Fruit fly (Drosophila melanogaster): ENCODE data around the gene TwdlL.

TwdlL gene

DNA sequence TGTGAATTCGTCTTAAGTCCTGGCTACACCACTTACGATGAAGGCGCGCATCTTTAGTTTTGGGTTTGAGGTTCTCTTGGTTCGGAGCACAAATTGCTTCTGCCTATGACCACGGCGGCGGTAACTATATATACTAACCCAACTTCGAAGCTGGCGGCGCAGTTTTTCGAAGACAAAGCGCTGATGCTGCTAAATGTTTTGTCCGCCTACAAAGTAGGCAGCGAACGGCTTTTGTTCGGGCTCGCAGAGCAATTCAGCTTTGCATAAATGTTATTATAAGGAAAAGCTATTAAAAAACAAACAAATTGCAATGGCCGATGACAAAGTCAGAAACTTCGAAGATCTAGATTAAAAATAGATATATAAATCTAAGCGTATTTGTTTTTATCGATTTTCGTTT, at the start of gene TwdlL:
Gene TwdlL, minus strand, starts transcription at position 101 of the 400 bp plus-strand sequence.
- no peak for TF ChIP-seq noc (tag; optimal IDR thresholded peaks at IDR 0.05)

DNA sequence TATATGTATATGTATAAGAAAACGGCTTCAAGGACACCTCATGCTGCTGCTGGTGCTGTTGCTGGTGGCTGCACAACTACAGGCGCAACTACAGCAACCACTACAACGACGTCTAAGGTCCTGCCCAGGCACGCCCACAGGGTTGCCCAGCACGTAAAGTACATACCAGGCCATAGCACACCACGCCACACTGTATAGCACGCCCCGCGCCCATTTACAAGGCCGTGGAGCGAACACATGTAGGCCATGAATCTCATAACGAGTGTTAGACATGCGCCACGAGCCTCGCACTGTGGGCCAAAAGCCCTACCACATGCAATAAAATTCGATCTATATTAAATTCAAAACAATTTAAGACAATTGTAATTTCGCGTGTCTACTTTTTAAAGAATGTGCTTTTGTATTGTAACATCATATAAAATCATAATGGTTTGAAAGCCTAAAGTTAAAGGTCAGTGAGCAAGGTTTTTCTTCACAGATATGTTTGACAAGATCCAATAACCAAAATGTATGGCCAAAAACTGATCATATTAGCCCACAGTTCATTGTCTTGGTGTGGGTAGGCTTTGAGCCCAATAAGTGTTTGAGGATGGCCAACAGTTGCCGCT, 46.2 kb upstream of the TwdlL start:
- no peak for TF ChIP-seq noc (tag; optimal IDR thresholded peaks at IDR 0.05)

DNA sequence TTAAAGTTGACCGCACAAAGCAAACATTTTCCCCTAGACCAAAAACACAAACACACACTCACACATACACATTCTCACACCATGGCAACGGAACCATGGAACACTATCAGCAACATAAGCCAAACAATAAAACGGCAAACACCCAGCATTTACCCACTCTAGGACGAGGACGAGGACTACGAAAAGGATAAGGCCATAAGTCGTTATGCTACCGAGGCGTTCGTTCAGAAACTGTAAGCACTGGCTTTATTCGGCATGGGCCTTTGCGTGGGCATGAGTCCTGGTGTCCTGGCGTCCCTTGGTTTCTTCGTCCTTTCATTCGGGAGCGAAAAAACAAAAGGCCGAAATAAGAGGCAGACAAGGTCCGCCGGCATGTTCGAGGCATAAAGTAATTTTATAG, 44.8 kb upstream of the TwdlL start:
- no peak for TF ChIP-seq noc (tag; optimal IDR thresholded peaks at IDR 0.05)

DNA sequence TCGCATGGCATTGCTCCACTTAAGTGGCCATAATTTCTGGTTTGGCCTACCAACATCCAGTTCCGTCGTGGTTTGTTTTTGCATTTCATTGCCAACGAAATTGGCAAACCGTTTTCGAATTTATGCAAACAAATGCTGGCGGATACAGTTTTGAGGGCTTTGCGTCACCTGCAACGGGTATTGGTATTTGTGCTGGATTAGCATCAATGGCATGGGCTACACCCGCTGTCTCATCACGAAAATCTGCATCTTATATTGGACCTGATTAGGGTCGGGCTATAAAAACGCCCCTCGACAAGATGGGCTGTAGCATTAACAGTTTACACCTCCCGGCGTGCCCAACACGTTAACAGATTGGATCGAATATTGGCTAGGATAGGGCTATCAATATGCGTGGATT, 30.7 kb upstream of the TwdlL start, which contains the start of gene Tb:
Gene Tb, plus strand, starts transcription at position 301 of the 400 bp plus-strand sequence.
- no peak for TF ChIP-seq noc (tag; optimal IDR thresholded peaks at IDR 0.05)

DNA sequence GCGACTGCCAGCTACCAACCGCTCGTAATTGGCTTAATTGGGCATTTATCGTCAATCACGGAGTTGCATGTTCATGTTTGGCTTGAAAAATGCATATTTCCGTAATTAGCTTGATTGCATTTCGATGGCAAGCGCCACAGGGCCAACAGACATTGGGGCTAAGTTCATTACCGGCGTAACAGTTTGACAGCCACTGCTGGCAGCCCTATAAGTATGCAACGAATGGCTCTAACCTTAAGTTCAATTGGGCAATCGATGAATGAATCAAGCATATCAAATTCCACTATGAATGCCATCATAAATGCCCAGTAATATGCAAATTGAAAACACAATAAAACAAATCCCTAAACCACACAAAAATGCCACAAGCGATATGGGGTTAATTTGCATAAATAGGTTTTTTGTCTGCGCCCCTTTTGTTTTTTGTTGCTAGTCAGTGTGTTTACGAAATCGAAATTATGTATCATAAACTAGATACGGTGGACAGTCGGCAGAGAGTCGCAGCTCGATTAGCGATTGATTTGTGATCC, 30.0 kb upstream of the TwdlL start:
- TF ChIP-seq noc (tag; optimal IDR thresholded peaks at IDR 0.05): no peak

DNA sequence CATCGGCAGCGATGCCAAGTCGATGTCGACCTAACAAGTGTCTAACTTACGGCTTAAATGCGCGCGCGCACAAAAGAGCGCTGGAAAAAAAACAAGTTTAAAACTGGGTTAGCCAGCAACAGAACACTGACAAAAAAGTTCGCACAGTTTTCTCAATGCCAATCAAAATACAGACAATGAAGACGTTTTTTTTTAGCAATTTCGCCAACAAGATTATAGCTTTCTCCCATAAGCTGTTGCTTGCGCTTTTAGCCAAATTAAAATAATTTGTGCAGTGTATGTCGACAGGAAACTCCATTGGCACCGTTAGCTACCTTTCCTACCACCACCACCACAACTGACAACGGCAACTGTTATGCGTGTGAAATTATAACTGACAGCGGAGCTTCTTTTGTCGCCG, 29.1 kb upstream of the TwdlL start:
- TF ChIP-seq noc (tag; optimal IDR thresholded peaks at IDR 0.05): no peak

DNA sequence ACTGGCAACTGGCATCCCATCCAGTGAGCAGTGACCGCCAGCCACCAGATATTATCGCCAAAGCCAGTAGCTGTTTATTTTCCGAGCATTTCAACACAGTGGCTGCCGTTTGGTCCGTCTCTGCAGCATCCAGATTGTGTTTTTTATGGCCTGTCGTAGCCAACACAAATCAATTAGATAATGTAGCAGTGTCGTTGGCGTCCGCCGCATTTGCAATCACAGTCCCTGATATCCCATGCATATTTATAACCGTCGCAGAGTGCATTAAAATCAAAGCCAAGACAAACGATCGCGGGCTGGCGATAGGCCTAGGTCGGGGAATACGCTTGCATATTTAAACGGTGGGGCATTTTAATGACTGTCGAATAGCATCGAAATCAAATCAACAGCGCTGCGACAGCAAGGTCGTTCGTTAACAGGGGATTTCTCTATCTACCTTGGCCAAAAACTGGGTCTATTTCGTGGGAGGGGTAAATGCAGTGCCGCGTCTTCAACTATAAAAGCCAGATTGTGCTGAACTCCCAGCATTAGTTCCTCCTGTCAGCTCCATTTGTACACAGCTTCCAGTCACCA, 14.1 kb upstream of the TwdlL start, which contains the start of gene TwdlD:
Gene TwdlD, plus strand, starts transcription at position 523 of the 573 bp plus-strand sequence.
- no peak for TF ChIP-seq noc (tag; optimal IDR thresholded peaks at IDR 0.05)

DNA sequence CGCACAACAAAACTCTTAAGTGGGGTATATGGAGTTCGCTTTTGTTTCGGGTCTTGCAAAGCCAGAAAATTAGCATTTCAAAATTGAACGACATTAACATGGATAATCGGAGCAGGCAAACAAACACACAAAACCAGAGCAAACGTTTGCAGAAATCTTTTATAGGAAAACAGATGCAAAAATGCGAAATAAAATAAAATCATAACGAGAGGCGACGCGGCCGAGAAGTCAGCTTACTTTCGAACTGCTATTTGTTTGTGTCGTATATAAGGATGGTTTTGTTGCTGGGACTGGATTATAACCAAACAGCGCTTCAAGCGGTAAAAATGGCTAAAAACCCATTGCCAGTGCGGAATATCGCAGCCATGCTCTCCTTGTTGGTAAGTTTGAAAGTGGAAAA, 10.9 kb upstream of the TwdlL start, which contains the start of gene TwdlS:
Gene TwdlS, plus strand, starts transcription at position 301 of the 400 bp plus-strand sequence.
- TF ChIP-seq noc (tag; optimal IDR thresholded peaks at IDR 0.05): no peak

DNA sequence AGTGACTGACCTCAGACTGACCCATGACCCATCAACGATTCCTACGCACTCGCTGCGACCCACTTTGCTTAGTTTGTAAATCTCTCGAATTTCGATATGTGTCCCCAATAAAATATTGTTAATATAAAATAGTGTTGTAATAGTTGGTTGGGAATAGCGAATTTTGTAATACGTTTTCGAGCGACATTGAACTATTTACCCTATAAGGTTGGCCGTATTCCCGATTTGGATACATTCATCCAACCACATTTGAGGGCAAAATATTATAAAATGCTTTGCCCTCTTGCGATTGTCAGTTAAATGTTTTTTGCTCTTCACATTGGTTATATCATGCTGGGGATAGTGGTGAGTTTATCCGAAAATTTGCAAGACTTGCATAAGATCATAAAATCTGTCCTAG, 9.1 kb upstream of the TwdlL start, which contains the start of gene TwdlR:
Gene TwdlR, plus strand, starts transcription at position 301 of the 400 bp plus-strand sequence.
- TF ChIP-seq noc (tag; optimal IDR thresholded peaks at IDR 0.05): no peak

DNA sequence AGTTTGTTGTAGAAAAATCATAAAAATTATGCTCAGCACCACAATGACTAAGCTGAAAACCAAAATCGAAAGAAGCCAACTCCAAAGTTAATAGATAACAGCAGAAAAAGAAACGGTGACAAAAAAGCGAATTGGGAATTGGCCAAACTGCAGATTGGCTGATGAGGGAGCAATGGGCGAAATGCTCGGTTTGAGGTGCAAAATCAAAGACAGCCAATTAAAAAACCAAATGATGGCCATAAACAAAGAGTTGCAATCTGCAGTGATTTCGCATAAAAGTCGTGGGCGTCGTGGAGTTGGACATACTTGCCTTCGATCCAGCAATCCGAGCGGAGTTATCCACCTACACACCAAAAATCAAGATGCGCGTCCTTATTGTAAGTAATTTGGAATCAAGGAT, 8.0 kb upstream of the TwdlL start, which contains the start of gene TwdlH:
Gene TwdlH, plus strand, starts transcription at position 301 of the 400 bp plus-strand sequence.
- no peak for TF ChIP-seq noc (tag; optimal IDR thresholded peaks at IDR 0.05)

DNA sequence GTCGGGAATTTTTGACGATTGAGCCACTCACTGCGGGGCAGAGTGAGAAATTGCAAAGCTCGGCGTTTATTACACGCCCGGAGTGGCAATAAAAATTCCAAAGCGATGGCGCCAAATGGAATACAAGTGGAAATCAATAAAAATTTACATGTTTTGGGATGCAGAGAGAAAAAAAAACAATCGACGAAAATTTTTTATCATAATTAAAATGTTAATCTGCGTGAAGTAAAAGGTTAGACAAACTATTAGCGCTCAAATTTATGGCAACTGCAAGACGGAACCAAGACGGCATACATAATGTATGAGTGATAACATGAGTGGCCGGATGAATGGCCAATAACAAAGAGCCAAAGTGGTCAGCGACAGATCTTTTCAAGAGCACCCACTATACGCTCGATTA, 7.6 kb upstream of the TwdlL start:
- no peak for TF ChIP-seq noc (tag; optimal IDR thresholded peaks at IDR 0.05)

DNA sequence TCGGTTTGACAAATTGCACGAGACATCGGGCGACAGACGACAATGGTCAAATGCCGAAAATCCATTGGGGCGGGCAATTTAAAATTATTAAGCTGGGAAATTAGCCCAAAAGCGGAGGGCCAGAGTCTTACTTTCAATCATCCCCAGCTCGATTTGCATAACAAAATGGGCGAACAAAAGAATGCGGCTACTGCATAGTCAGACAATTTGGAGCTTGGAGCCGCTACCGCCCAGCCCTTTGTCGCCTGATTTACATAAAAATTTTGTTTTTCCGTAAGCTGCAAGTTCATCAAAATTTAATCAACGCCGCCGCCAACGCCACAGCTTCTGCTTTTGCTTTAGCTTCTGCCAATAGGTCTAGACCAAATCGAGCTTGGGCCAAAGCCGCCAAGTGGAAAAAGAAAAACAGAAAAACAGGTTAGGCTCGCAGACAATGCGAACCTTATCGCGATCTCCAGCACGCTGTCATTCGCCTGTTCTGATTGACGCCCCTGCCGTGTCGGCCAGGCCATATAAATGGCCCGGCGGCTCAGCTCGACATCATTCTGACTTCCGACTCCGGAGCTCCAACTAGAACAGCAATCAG, 6.0 kb upstream of the TwdlL start, which contains the start of gene TwdlN:
Gene TwdlN, plus strand, starts transcription at position 536 of the 586 bp plus-strand sequence.
- no peak for TF ChIP-seq noc (tag; optimal IDR thresholded peaks at IDR 0.05)

DNA sequence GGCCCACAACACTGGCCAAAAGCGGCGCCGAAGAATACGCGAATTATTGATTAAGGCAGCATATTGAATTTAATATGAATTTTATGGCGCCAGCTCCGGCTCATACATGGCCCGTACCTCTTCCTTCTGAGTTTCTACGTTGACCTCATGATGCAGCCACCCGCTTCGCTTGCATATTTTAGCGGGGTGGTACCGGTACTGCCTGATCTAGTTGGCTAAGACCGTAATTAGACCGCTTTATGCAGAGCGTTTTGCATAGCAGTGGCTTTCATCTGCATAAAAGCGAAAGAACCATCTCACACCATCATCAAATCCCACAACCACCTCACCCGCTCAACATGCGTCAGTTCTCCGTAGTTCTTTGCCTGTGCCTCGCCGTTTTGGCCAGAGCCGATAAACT, 4.2 kb upstream of the TwdlL start, which contains the start of gene TwdlJ:
Gene TwdlJ, plus strand, starts transcription at position 301 of the 400 bp plus-strand sequence.
- TF ChIP-seq noc (tag; optimal IDR thresholded peaks at IDR 0.05): no peak

DNA sequence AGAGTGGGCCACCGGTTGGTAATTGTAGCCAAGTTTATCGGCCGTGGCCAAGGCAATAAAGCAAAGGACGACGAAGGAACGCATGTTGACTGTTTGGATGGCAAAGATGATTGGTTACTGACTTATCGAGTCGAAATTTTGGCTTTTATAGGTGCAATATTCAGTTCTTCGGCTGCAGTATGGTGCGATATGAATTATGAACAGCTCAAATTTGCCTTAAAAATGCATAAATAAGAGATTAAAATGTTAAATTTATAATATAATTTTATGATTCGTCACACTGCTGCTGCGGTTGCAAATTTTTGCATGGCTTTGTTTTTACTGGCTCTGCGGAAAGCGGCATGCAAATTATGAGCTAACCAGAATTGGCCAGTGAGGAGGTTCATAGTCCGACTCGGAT, 3.2 kb upstream of the TwdlL start, which contains the start of gene TwdlK:
Gene TwdlK, minus strand, starts transcription at position 101 of the 400 bp plus-strand sequence.
- no peak for TF ChIP-seq noc (tag; optimal IDR thresholded peaks at IDR 0.05)

DNA sequence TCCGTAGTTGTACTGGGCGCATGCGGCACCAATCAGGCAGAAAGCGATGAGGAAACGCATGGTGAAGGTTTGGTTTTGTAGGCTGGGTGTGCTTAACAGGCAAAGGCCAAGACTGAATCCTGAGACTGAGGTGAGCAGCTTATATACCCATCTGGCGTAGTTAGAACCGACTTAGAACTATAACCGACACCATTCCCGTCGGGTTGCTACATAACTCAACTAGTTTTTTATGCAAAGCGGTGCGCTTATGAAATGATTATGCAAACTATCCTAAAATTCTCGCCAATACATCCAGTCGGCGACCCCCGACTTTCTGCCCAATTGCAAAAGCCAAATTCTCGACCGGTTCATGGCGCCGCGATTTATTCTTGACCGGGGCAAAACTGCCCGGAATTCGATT, 1.2 kb upstream of the TwdlL start, which contains the start of gene TwdlO:
Gene TwdlO, minus strand, starts transcription at position 101 of the 400 bp plus-strand sequence.
- no peak for TF ChIP-seq noc (tag; optimal IDR thresholded peaks at IDR 0.05)

DNA sequence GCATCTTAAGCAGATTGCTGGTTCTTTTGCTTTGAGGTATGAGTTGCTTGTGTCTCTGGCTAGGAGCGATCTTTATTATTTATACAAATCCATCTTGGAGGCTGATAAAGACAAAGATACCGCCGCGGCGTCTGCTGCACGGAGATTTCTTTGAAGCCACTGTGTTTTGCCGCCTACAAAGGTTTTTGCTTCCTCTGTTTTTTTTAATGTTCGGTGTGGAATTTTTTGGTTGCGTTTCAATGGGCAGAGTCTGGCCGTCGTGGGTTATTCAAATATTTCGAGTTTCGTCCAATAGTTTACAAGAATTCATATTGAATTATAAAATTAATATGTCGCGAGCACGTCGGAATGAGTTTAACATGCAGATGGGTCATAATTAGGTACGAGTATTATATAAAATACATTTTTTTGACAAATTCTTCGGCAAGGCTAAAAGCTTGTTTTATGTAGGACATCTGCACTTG, 1.9 kb downstream of the TwdlL start, which contains the start of gene TwdlB:
Gene TwdlB, minus strand, starts transcription at position 51 of the 464 bp plus-strand sequence.
- TF ChIP-seq noc (tag; optimal IDR thresholded peaks at IDR 0.05): no peak
